Fruit fly (Drosophila melanogaster): ENCODE results near the gene CG14540.

- no peak for TF ChIP-seq CG8159 (tag; optimal IDR thresholded peaks at IDR 0.05)
- no peak for TF ChIP-seq Pif1B (GFP tag; optimal IDR thresholded peaks at IDR 0.05)
- no peak for TF ChIP-seq CG10348 (GFP tag; IDR thresholded peaks at IDR 0.05)
- TF ChIP-seq Snoo (tag; optimal IDR thresholded peaks at IDR 0.05), result no peak
- TF ChIP-seq Ets98B (GFP tag; IDR thresholded peaks at IDR 0.05), result no peak
- TF ChIP-seq CG32121 (GFP tag; IDR thresholded peaks at IDR 0.05), result no peak
- TF ChIP-seq Pif1A (GFP tag; optimal IDR thresholded peaks at IDR 0.05), result no peak
- TF ChIP-seq CG15710 (tag; optimal IDR thresholded peaks at IDR 0.05), result no peak
- TF ChIP-seq CG13204 (GFP tag; optimal IDR thresholded peaks at IDR 0.05), result no peak
- TF ChIP-seq rn (GFP tag; IDR thresholded peaks at IDR 0.05), result no peak
- TF ChIP-seq D1 (tag; optimal IDR thresholded peaks at IDR 0.05), result no peak
- TF ChIP-seq CG17806 (tag; optimal IDR thresholded peaks at IDR 0.05), result no peak
- no peak for TF ChIP-seq CG8301 (tag; optimal IDR thresholded peaks at IDR 0.05)
- no peak for TF ChIP-seq EcR (GFP tag; optimal IDR thresholded peaks at IDR 0.05)
Measured at dm6 chr3R:25966944-25967343, 7.9 kb downstream of the CG14540 start.
